Fruit fly (Drosophila melanogaster): ENCODE measurements around the gene CG7992.
A peak's percentile ranks its signal among the peaks of the same experiment; 100 is the strongest.

CG7992 gene

DNA sequence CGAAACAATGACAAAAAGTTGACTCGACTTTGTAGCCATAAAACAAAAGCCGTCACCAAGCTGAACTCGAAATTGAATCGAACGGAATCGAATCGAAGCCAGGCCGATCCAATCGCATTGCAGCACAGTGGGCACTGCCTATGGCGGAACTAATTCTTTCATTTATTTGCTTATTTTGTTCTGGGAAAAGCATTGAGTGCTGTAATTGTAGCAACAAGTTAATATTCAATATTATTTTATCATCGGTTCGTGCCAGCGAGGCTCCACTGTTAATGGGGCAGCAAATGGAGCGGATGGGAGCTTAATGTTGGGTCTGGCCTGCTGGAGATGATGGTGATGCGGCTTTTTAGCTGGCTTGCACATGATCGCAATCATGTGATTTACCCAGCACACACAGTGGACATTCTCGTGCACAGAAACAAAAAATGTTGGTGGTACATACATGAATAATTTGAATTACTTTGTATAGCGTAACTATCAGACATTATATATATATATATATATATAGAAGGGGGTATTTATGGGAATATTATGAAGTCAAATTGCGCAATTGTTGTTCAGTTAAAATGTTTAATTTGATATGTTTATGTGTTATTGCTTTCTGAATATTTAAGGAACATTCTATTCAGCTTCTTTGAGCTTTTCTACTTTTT is 42.4 kb upstream of the CG7992 start (continued):
- TF ChIP-seq Lpt (GFP tag; optimal IDR thresholded peaks at IDR 0.05): no peak
- peak; percentile 90 for TF ChIP-seq lab (GFP tag; optimal IDR thresholded peaks at IDR 0.05)
- TF ChIP-seq CG30431 (GFP tag; optimal IDR thresholded peaks at IDR 0.05): peak; percentile 83
- peak; percentile 74 for TF ChIP-seq HmgZ (tag; optimal IDR thresholded peaks at IDR 0.05)
- peak; percentile 75 for TF ChIP-seq CG7987 (GFP tag; optimal IDR thresholded peaks at IDR 0.05)
- no peak for TF ChIP-seq sna (GFP tag; IDR thresholded peaks at IDR 0.05; ENCODE audit: partially characterized antibody)
- peak; percentile 83 for TF ChIP-seq CG12299 (tag; optimal IDR thresholded peaks at IDR 0.05)
- TF ChIP-seq PHDP (tag; optimal IDR thresholded peaks at IDR 0.05): peak; percentile 86
- TF ChIP-seq CG14860 (GFP tag; IDR thresholded peaks at IDR 0.05; ENCODE audit: partially characterized antibody): no peak
- peak; percentile 85 for TF ChIP-seq E2f1 (GFP tag; IDR thresholded peaks at IDR 0.05)
- peak; percentile 94 for TF ChIP-seq Ptx1 (GFP tag; IDR thresholded peaks at IDR 0.05)
- peak; percentile 89 for TF ChIP-seq ems (GFP tag; optimal IDR thresholded peaks at IDR 0.05)
- TF ChIP-seq chn (GFP tag; optimal IDR thresholded peaks at IDR 0.05): peak; percentile 90
- TF ChIP-seq ewg (GFP tag; optimal IDR thresholded peaks at IDR 0.05): peak; percentile 79
- TF ChIP-seq CG17829 (tag; optimal IDR thresholded peaks at IDR 0.05): peak; percentile 84
- peak; percentile 84 for TF ChIP-seq CG1529 (GFP tag; optimal IDR thresholded peaks at IDR 0.05)
- TF ChIP-seq CG10565 (GFP tag; optimal IDR thresholded peaks at IDR 0.05): peak; percentile 59
- peak; percentile 67 to 91 for TF ChIP-seq Hr51 (GFP tag; optimal IDR thresholded peaks at IDR 0.05)
- TF ChIP-seq Kr (GFP tag; optimal IDR thresholded peaks at IDR 0.05): no peak
- TF ChIP-seq cad (GFP tag; optimal IDR thresholded peaks at IDR 0.05): no peak
- peak; percentile 87 for TF ChIP-seq CG8924 (tag; optimal IDR thresholded peaks at IDR 0.05)
- peak; percentile 84 for TF ChIP-seq repo (GFP tag; optimal IDR thresholded peaks at IDR 0.05)
- TF ChIP-seq dmrt99B (tag; optimal IDR thresholded peaks at IDR 0.05): peak; percentile 94
- TF ChIP-seq zfh1 (GFP tag; IDR thresholded peaks at IDR 0.05): peak; percentile 94
- peak; percentile 92 for TF ChIP-seq Gug (GFP tag; IDR thresholded peaks at IDR 0.05)
- TF ChIP-seq fd3F (GFP tag; optimal IDR thresholded peaks at IDR 0.05): peak; percentile 73
- TF ChIP-seq CG10462 (GFP tag; optimal IDR thresholded peaks at IDR 0.05): peak; percentile 82
- peak; percentile 91 for TF ChIP-seq so (GFP tag; IDR thresholded peaks at IDR 0.05)
- TF ChIP-seq CG13287 (GFP tag; IDR thresholded peaks at IDR 0.05; ENCODE audit: partially characterized antibody): no peak
- no peak for TF ChIP-seq CG7928 (GFP tag; optimal IDR thresholded peaks at IDR 0.05)
- TF ChIP-seq CG18764 (GFP tag; optimal IDR thresholded peaks at IDR 0.05): peak; percentile 71
- TF ChIP-seq mirr (GFP tag; optimal IDR thresholded peaks at IDR 0.05): peak; percentile 55
- peak; percentile 76 for TF ChIP-seq ro (GFP tag; IDR thresholded peaks at IDR 0.05)
- peak; percentile 87 for TF ChIP-seq CG17385 (GFP tag; optimal IDR thresholded peaks at IDR 0.05)
- peak; percentile 58 for TF ChIP-seq CG13775 (GFP tag; optimal IDR thresholded peaks at IDR 0.05)
- no peak for TF ChIP-seq Tbp (GFP tag; optimal IDR thresholded peaks at IDR 0.05)
- TF ChIP-seq org-1 (GFP tag; optimal IDR thresholded peaks at IDR 0.05): peak; percentile 81
- peak; percentile 89 for TF ChIP-seq B-H1 (GFP tag; IDR thresholded peaks at IDR 0.05)
- peak; percentile 87 for TF ChIP-seq CG11247 (GFP tag; IDR thresholded peaks at IDR 0.05)
- TF ChIP-seq kni (GFP tag; optimal IDR thresholded peaks at IDR 0.05): peak; percentile 75
- peak; percentile 59 for TF ChIP-seq CG13123 (GFP tag; optimal IDR thresholded peaks at IDR 0.05)
- peak; percentile 37; the same call in 1 of the 2 replicates for TF ChIP-seq CG11696 (GFP tag; IDR thresholded peaks at IDR 0.05)
- TF ChIP-seq CG8290 (GFP tag; optimal IDR thresholded peaks at IDR 0.05): peak; percentile 45
- peak; percentile 22 to 96 for TF ChIP-seq CG8290 (tag; optimal IDR thresholded peaks at IDR 0.05)
- peak; percentile 50 for TF ChIP-seq crc (GFP tag; optimal IDR thresholded peaks at IDR 0.05)
- TF ChIP-seq exex (tag; optimal IDR thresholded peaks at IDR 0.05): peak; percentile 44
- TF ChIP-seq maf-S (GFP tag; optimal IDR thresholded peaks at IDR 0.05): peak; percentile 78
- peak; percentile 89 for TF ChIP-seq Nf-YA (GFP tag; IDR thresholded peaks at IDR 0.05)
- TF ChIP-seq CG5180 (GFP tag; optimal IDR thresholded peaks at IDR 0.05): peak; percentile 77
- peak; percentile 84 for TF ChIP-seq CG11723 (GFP tag; optimal IDR thresholded peaks at IDR 0.05)
